Worm (Caenorhabditis elegans) whole organism, L3 larva: ENCODE results near the gene nfm-1.

ENCODE experiments used
- ceh-9 ChIP-seq: sonication (generic microtip); optimal IDR thresholded peaks from 2 replicates; lab custom pipeline; 2018; ENCODE audit warnings: missing biosample characterization, missing genetic modification characterization
- egl-27 ChIP-seq: sonication (generic microtip); optimal IDR thresholded peaks from 4 replicates; lab custom pipeline; 2017; ENCODE audit warnings: missing biosample characterization, missing genetic modification reagents, missing genetic modification characterization
- eor-1 ChIP-seq, 2 experiments: fragments of 150-350 bp; optimal IDR thresholded peaks; 2 replicates each; lab custom pipeline; 2014 to 2018; ENCODE audit warnings: missing biosample characterization in 2 of 2, missing genetic modification characterization in 2 of 2
- unc-39 ChIP-seq: sonication (generic microtip); optimal IDR thresholded peaks from 4 replicates; lab custom pipeline; 2017; ENCODE audit warnings: missing biosample characterization, missing genetic modification characterization
- unc-62 ChIP-seq: fragments of 150-350 bp; sonication (generic microtip); optimal IDR thresholded peaks from 4 replicates; lab custom pipeline; 2014; ENCODE audit warnings: missing biosample characterization, missing genetic modification reagents, missing genetic modification characterization

DNA sequence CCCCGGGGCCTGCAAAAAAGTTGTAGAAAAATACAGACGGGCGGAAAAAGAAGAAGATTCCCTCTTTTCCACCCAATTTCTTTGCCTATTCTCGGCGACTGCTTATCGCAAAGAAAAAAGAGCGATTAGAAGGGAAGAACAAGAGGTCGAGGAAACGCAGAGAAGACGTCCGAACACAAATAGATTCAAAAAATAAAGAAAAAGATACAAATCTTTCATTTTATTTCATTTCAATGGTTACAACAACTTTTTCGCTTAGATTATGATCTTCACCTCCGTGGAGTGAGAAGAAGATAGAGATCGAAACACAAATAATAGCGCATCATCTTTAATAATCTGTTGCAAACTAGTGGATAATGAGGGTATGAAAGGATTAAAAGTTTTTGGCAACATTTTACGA lies 27.2 kb upstream of the nfm-1 start:
- TF ChIP-seq eor-1 (tag; optimal IDR thresholded peaks at IDR 0.05; lab: Kevin White, UChicago): no peak
- no peak for TF ChIP-seq egl-27 (tag; lab: Kevin White, UChicago)
- TF ChIP-seq unc-62 (GFP tag; lab: Kevin White, UChicago): no peak
- no peak for TF ChIP-seq unc-39
- TF ChIP-seq ceh-9 (tag; lab: Kevin White, UChicago): no peak
